Fruit fly (Drosophila melanogaster) whole organism: Measurements from ENCODE around the gene CG7215.

Experiments used
- CG8478 ChIP-seq: fragments of >200 bp; optimal IDR thresholded peaks from 2 replicates; lab custom pipeline; 2018; ENCODE audit warnings: inconsistent platforms
- Dll ChIP-seq: fragments of >200 bp; optimal IDR thresholded peaks from 2 replicates; lab custom pipeline; 2017
- EcR ChIP-seq, 2 experiments: fragments of >200 bp; optimal IDR thresholded peaks; 2 replicates each; lab custom pipeline; 2017; ENCODE audit warnings: missing biosample characterization in 2 of 2, missing genetic modification characterization in 2 of 2, missing genetic modification reagents in 2 of 2
- pan ChIP-seq: fragments of >200 bp; optimal IDR thresholded peaks from 2 replicates; lab custom pipeline; 2017
- psq ChIP-seq: fragments of >200 bp; optimal IDR thresholded peaks from 2 replicates; lab custom pipeline; 2017
- usp ChIP-seq: fragments of >200 bp; optimal IDR thresholded peaks from 2 replicates; lab custom pipeline; 2017; ENCODE audit warnings: missing biosample characterization, missing genetic modification characterization, mixed read lengths

The CG7215 gene

DNA sequence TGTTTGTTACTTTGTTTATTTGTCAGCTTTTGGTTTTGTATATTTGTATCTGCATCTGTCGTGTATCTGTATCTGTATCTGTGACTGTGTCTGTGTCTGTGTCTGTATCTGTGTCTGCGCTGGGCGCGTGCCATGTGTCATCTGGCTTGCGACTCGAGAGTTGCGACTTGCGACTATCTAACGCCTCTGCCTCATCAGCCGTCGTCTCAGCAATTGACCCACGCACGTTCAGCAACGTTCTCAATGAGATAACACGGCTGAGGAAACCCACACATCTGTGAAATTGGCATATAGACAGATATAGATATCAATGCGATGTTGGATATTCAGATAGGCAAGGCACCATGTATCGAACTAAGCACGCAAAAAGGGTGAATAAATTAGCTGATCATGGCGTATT, 48.4 kb downstream of the CG7215 start:
- no peak for TF ChIP-seq pan (lab: Kevin White, UChicago)
- no peak for TF ChIP-seq usp
- no peak for TF ChIP-seq CG8478 (lab: Kevin White, UChicago)
- no peak for TF ChIP-seq Dll (lab: Kevin White, UChicago)
- no peak for TF ChIP-seq psq (lab: Kevin White, UChicago)
- TF ChIP-seq EcR (GFP tag; optimal IDR thresholded peaks at IDR 0.05; lab: Kevin White, UChicago) = no peak

DNA sequence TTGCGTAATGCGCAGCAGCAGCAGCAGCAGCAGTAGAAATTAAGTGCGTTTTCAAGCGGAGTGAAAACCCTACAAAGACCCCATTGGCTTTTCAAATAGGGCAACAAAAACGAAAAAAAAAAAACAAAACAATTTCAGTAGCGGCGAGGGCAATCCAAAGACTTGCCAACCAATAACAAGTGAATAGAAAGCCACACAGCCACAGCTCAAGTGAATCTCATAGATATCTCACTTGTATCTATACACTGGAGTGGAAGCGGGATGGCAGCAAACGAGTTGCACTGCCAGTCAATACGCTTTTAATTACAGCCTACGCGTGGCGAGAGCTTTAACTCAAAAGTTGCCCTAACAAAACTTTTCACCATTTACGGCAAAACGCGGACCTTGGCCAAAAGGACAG, 48.8 kb downstream of the CG7215 start:
- TF ChIP-seq CG8478 (lab: Kevin White, UChicago) = no peak
- TF ChIP-seq Dll (lab: Kevin White, UChicago) = no peak
- TF ChIP-seq psq (lab: Kevin White, UChicago) = no peak
- TF ChIP-seq usp = no peak
- TF ChIP-seq EcR (GFP tag; optimal IDR thresholded peaks at IDR 0.05; lab: Kevin White, UChicago) = no peak
- TF ChIP-seq pan (lab: Kevin White, UChicago) = no peak

DNA sequence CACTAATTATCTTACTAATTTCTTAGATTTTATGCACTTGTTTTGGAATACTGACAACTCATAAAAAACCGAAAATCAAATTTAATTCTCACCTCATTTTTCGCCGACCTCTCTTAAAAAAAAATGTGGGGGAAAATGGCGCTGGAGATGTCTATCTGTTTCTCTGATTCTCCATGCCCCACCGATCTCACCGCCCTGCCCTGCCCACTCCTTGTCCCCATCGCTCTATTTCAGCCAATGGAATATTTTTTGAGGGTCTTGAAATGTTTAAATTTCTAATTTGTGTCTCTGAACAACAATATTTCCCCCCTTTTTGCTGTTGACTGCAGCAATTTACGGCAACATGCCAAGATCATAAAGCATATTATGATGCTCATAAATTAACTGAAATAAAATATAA, 49.5 kb downstream of the CG7215 start:
- TF ChIP-seq EcR (GFP tag; optimal IDR thresholded peaks at IDR 0.05; lab: Kevin White, UChicago) (no peak), Dll (lab: Kevin White, UChicago) (no peak), psq (lab: Kevin White, UChicago) (no peak), usp (no peak), pan (lab: Kevin White, UChicago) (no peak), CG8478 (lab: Kevin White, UChicago) (no peak)
